Worm (Caenorhabditis elegans): ENCODE results near the gene F22F7.8.

The F22F7.8 gene

ce11 chrV:2119529-2119928 lies 2.2 kb downstream of the F22F7.8 start, which contains the start of gene F22F7.11:
TSS of gene F22F7.11 (plus strand) at chrV:2119829.
- TF ChIP-seq flt-1 (GFP tag; IDR thresholded peaks at IDR 0.05) (no peak), ceh-13 (GFP tag; optimal IDR thresholded peaks at IDR 0.05) (no peak), ceh-36 (tag; optimal IDR thresholded peaks at IDR 0.05) (no peak), aly-1 (tag; optimal IDR thresholded peaks at IDR 0.05) (no peak), hmbx-1 (tag; optimal IDR thresholded peaks at IDR 0.05) (no peak), hnd-1 (tag; optimal IDR thresholded peaks at IDR 0.05) (no peak), tra-4 (tag; optimal IDR thresholded peaks at IDR 0.05) (no peak), B0310.2 (tag; optimal IDR thresholded peaks at IDR 0.05) (no peak), tbx-11 (GFP tag; IDR thresholded peaks at IDR 0.05) (no peak), hmg-4 (GFP tag; optimal IDR thresholded peaks at IDR 0.05) (no peak), tbx-37 (GFP tag; conservative IDR thresholded peaks at IDR 0.05) (no peak), sea-1 (GFP tag; conservative IDR thresholded peaks at IDR 0.05) (no peak), F13C5.2 (tag; optimal IDR thresholded peaks at IDR 0.05) (no peak)

- no peak for TF ChIP-seq hmbx-1 (tag; optimal IDR thresholded peaks at IDR 0.05)
These were observed 3.2 kb downstream of the F22F7.8 start, which contains the start of gene bgnt-1.2 for ce11 chrV:2118574-2118973. TSS of gene bgnt-1.2 (minus strand) at chrV:2118674.

- no peak for TF ChIP-seq hmg-4 (GFP tag; optimal IDR thresholded peaks at IDR 0.05)
- TF ChIP-seq ama-1 (optimal IDR thresholded peaks at IDR 0.05): no peak
- TF ChIP-seq F13C5.2 (tag; optimal IDR thresholded peaks at IDR 0.05): no peak
- TF ChIP-seq B0310.2 (tag; optimal IDR thresholded peaks at IDR 0.05): no peak
- no peak for TF ChIP-seq ceh-13 (GFP tag; optimal IDR thresholded peaks at IDR 0.05)
- TF ChIP-seq ceh-36 (tag; optimal IDR thresholded peaks at IDR 0.05): no peak
- no peak for TF ChIP-seq sea-1 (GFP tag; conservative IDR thresholded peaks at IDR 0.05)
- TF ChIP-seq tbx-37 (GFP tag; conservative IDR thresholded peaks at IDR 0.05): no peak
- TF ChIP-seq aly-1 (tag; optimal IDR thresholded peaks at IDR 0.05): no peak
These were observed 11.4 kb downstream of the F22F7.8 start, which contains the start of gene F22F7.3 for ce11 chrV:2110368-2110767. TSS of gene F22F7.3 (plus strand) at chrV:2110668.

ce11 chrV:2109295-2109694 lies 12.5 kb downstream of the F22F7.8 start, which contains the start of gene ckb-4:
TSS of gene ckb-4 (minus strand) at chrV:2109434.
- no peak for TF ChIP-seq hnd-1 (tag; optimal IDR thresholded peaks at IDR 0.05)
- no peak for TF ChIP-seq tra-4 (tag; optimal IDR thresholded peaks at IDR 0.05)
- TF ChIP-seq aly-1 (tag; optimal IDR thresholded peaks at IDR 0.05): no peak
- no peak for TF ChIP-seq pes-1 (GFP tag; IDR thresholded peaks at IDR 0.05)
- TF ChIP-seq B0310.2 (tag; optimal IDR thresholded peaks at IDR 0.05): no peak
- TF ChIP-seq sea-1 (GFP tag; conservative IDR thresholded peaks at IDR 0.05): no peak
- TF ChIP-seq hmbx-1 (tag; optimal IDR thresholded peaks at IDR 0.05): no peak
- TF ChIP-seq ets-7 (tag; optimal IDR thresholded peaks at IDR 0.05): no peak
- no peak for TF ChIP-seq tbx-11 (GFP tag; IDR thresholded peaks at IDR 0.05)
- TF ChIP-seq tbx-37 (GFP tag; conservative IDR thresholded peaks at IDR 0.05): no peak
- no peak for TF ChIP-seq flt-1 (GFP tag; IDR thresholded peaks at IDR 0.05)
- no peak for TF ChIP-seq ceh-36 (tag; optimal IDR thresholded peaks at IDR 0.05)
- no peak for TF ChIP-seq hmg-4 (GFP tag; optimal IDR thresholded peaks at IDR 0.05)

- no peak for TF ChIP-seq ceh-13 (GFP tag; optimal IDR thresholded peaks at IDR 0.05)
- no peak for TF ChIP-seq ets-7 (tag; optimal IDR thresholded peaks at IDR 0.05)
- no peak for TF ChIP-seq scrt-1 (GFP tag; IDR thresholded peaks at IDR 0.05)
- no peak for TF ChIP-seq hmg-4 (GFP tag; optimal IDR thresholded peaks at IDR 0.05)
- TF ChIP-seq aly-1 (tag; optimal IDR thresholded peaks at IDR 0.05): no peak
- no peak for TF ChIP-seq tra-4 (tag; optimal IDR thresholded peaks at IDR 0.05)
- TF ChIP-seq hmbx-1 (tag; optimal IDR thresholded peaks at IDR 0.05): no peak
- TF ChIP-seq F13C5.2 (tag; optimal IDR thresholded peaks at IDR 0.05): no peak
- no peak for TF ChIP-seq tbx-37 (GFP tag; conservative IDR thresholded peaks at IDR 0.05)
- no peak for TF ChIP-seq hnd-1 (tag; optimal IDR thresholded peaks at IDR 0.05)
- no peak for TF ChIP-seq sea-1 (GFP tag; conservative IDR thresholded peaks at IDR 0.05)
- TF ChIP-seq pes-1 (GFP tag; IDR thresholded peaks at IDR 0.05): no peak
- TF ChIP-seq ama-1 (optimal IDR thresholded peaks at IDR 0.05): no peak
- TF ChIP-seq tbx-11 (GFP tag; IDR thresholded peaks at IDR 0.05): no peak
- no peak for TF ChIP-seq B0310.2 (tag; optimal IDR thresholded peaks at IDR 0.05)
These were observed 15.8 kb downstream of the F22F7.8 start, which contains the start of gene F22F7.4 for ce11 chrV:2105976-2106375. TSS of gene F22F7.4 (minus strand) at chrV:2106076.

ce11 chrV:2103118-2103517 lies 18.6 kb downstream of the F22F7.8 start, which contains the start of gene F36F12.1:
TSS of gene F36F12.1 (minus strand) at chrV:2103218.
- TF ChIP-seq hmbx-1 (tag; optimal IDR thresholded peaks at IDR 0.05) (no peak), aly-1 (tag; optimal IDR thresholded peaks at IDR 0.05) (no peak), tbx-37 (GFP tag; conservative IDR thresholded peaks at IDR 0.05) (no peak)

- TF ChIP-seq tbx-37 (GFP tag; conservative IDR thresholded peaks at IDR 0.05) (no peak), hmg-4 (GFP tag; optimal IDR thresholded peaks at IDR 0.05) (no peak), ceh-13 (GFP tag; optimal IDR thresholded peaks at IDR 0.05) (no peak), sea-1 (GFP tag; conservative IDR thresholded peaks at IDR 0.05) (no peak), scrt-1 (GFP tag; IDR thresholded peaks at IDR 0.05) (no peak), ama-1 (optimal IDR thresholded peaks at IDR 0.05) (no peak), F13C5.2 (tag; optimal IDR thresholded peaks at IDR 0.05) (no peak), tbx-11 (GFP tag; IDR thresholded peaks at IDR 0.05) (no peak), ceh-36 (tag; optimal IDR thresholded peaks at IDR 0.05) (no peak), hnd-1 (tag; optimal IDR thresholded peaks at IDR 0.05) (no peak), flt-1 (GFP tag; IDR thresholded peaks at IDR 0.05) (no peak)
These were observed 22.7 kb downstream of the F22F7.8 start, which contains the start of gene F36F12.7 for ce11 chrV:2099040-2099439. TSS of gene F36F12.7 (plus strand) at chrV:2099340.

- TF ChIP-seq scrt-1 (GFP tag; IDR thresholded peaks at IDR 0.05) (no peak), pes-1 (GFP tag; IDR thresholded peaks at IDR 0.05) (no peak), ceh-13 (GFP tag; optimal IDR thresholded peaks at IDR 0.05) (no peak), B0310.2 (tag; optimal IDR thresholded peaks at IDR 0.05) (no peak), sea-1 (GFP tag; conservative IDR thresholded peaks at IDR 0.05) (no peak)
These were observed 24.1 kb downstream of the F22F7.8 start, which contains the start of gene clec-208 for ce11 chrV:2097653-2098052. TSS of gene clec-208 (plus strand) at chrV:2097953.
